Worm (Caenorhabditis elegans) whole organism, L1 larva: ENCODE measurements around the gene R09H10.1.

Experiments
- aha-1 ChIP-seq: fragments of 150-350 bp; optimal IDR thresholded peaks from 2 replicates; lab custom pipeline; 2014; ENCODE audit warnings: missing biosample characterization, missing genetic modification characterization
- aly-2 ChIP-seq: fragments of 150-350 bp; optimal IDR thresholded peaks from 2 replicates; lab custom pipeline; 2014; ENCODE audit warnings: missing biosample characterization, missing genetic modification characterization
- blmp-1 ChIP-seq: fragments of 150-350 bp; optimal IDR thresholded peaks from 2 replicates; lab custom pipeline; 2014; ENCODE audit warnings: missing biosample characterization, missing genetic modification characterization
- dpl-1 ChIP-seq, 3 experiments: fragments of 150-350 bp in 2 of 3; sonication (generic microtip) in 1 of 3; optimal IDR thresholded peaks; 2 replicates each; lab custom pipeline; 2014 to 2017; ENCODE audit warnings: missing biosample characterization in 3 of 3, missing genetic modification characterization in 3 of 3, missing genetic modification reagents in 3 of 3
- egl-27 ChIP-seq, 2 experiments: fragments of 150-350 bp in 1 of 2; sonication (generic microtip); optimal IDR thresholded peaks; 3 replicates each; lab custom pipeline; 2017 to 2018; ENCODE audit warnings: missing biosample characterization in 2 of 2, missing genetic modification characterization in 2 of 2, missing genetic modification reagents in 2 of 2
- elt-2 ChIP-seq: sonication (generic microtip); optimal IDR thresholded peaks from 2 replicates; lab custom pipeline; 2016; ENCODE audit warnings: missing genetic modification characterization, mild to moderate bottlenecking, inconsistent platforms, missing compliant biosample characterization, missing genetic modification reagents
- lsy-2 ChIP-seq, 2 experiments: fragments of 150-350 bp; optimal IDR thresholded peaks; 2 replicates each; lab custom pipeline; 2014; ENCODE audit warnings: missing biosample characterization in 2 of 2, missing genetic modification characterization in 2 of 2
- pqm-1 ChIP-seq: sonication (generic microtip); optimal IDR thresholded peaks from 3 replicates; lab custom pipeline; 2017; ENCODE audit warnings: missing biosample characterization, missing genetic modification characterization
- tbx-2 ChIP-seq: sonication (generic microtip); optimal IDR thresholded peaks from 2 replicates; lab custom pipeline; 2016; ENCODE audit warnings: missing genetic modification characterization, missing compliant biosample characterization
- unc-30 ChIP-seq: sonication (generic microtip); optimal IDR thresholded peaks from 2 replicates; lab custom pipeline; 2017; ENCODE audit warnings: missing biosample characterization, missing genetic modification characterization
- unc-62 ChIP-seq: fragments of 150-350 bp; optimal IDR thresholded peaks from 2 replicates; lab custom pipeline; 2014; ENCODE audit warnings: missing biosample characterization, missing genetic modification reagents, missing genetic modification characterization
- ztf-11 ChIP-seq, 2 experiments: sonication (generic microtip); optimal IDR thresholded peaks; 2 replicates each; lab custom pipeline; 2016 to 2017; ENCODE audit warnings: missing genetic modification characterization in 2 of 2, missing biosample characterization in 1 of 2, missing compliant biosample characterization in 1 of 2

- no peak for TF ChIP-seq blmp-1 (tag; lab: Kevin White, UChicago)
- no peak for TF ChIP-seq dpl-1 (GFP tag; optimal IDR thresholded peaks at IDR 0.05; lab: Kevin White, UChicago)
- TF ChIP-seq ztf-11 (tag; optimal IDR thresholded peaks at IDR 0.05; lab: Kevin White, UChicago): no peak
- no peak for TF ChIP-seq lsy-2 (tag; optimal IDR thresholded peaks at IDR 0.05; lab: Kevin White, UChicago)
- TF ChIP-seq elt-2 (tag; lab: Kevin White, UChicago): no peak
- no peak for TF ChIP-seq tbx-2 (tag; lab: Kevin White, UChicago)
- TF ChIP-seq unc-30 (tag; lab: Kevin White, UChicago): no peak
- TF ChIP-seq pqm-1 (tag; lab: Kevin White, UChicago): no peak
- no peak for TF ChIP-seq aly-2 (tag; lab: Kevin White, UChicago)
- TF ChIP-seq aha-1: no peak
- no peak for TF ChIP-seq unc-62 (GFP tag; lab: Kevin White, UChicago)
- TF ChIP-seq egl-27 (tag; optimal IDR thresholded peaks at IDR 0.05; lab: Kevin White, UChicago): no peak
Measured at ce11 chrIV:10596505-10596904, 3.6 kb upstream of the R09H10.1 start, which contains the start of gene C43F9.11.
